Fruit fly (Drosophila melanogaster) Kc167 (cell line): ENCODE results near the gene PGRP-LF.

Experiments
- Myc ChIP-seq: fragments of >200 bp; optimal IDR thresholded peaks from 2 replicates; lab custom pipeline; 2017; ENCODE audit warnings: missing external identifiers
- Sin3A ChIP-seq: fragments of >200 bp; optimal IDR thresholded peaks from 2 replicates; lab custom pipeline; 2018; ENCODE audit warnings: missing external identifiers
- h ChIP-seq: fragments of >200 bp; optimal IDR thresholded peaks from 3 replicates; lab custom pipeline; 2018; ENCODE audit warnings: missing external identifiers
- insv ChIP-seq: fragments of >200 bp; optimal IDR thresholded peaks from 3 replicates; lab custom pipeline; 2018; ENCODE audit warnings: missing external identifiers
- psq ChIP-seq: fragments of >200 bp; optimal IDR thresholded peaks from 2 replicates; lab custom pipeline; 2017; ENCODE audit warnings: missing external identifiers
- ttk ChIP-seq: sonication (Bioruptor generic); optimal IDR thresholded peaks from 2 replicates; lab custom pipeline; 2017; ENCODE audit warnings: missing external identifiers

DNA sequence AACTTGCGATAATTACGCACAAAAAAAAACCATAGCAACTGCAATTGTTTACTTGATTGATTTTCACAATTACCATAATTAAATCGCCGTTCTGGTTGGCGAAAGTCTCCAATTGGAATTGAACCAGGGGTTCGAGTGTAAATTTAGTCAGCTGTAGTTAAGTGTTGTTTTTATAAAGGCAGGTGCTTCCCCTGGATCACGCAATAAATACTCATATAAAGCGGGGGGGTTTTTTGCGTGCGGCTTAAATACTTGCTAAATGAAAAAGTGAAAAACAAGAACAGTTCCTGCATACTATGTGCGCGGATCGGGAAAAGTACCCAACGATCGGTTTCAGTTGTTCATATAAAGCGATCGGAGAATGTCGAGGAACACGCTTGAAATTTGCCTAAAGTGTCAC is 5.4 kb upstream of the PGRP-LF start:
- TF ChIP-seq insv (lab: Kevin White, UChicago) (no peak), h (lab: Kevin White, UChicago) (no peak), psq (lab: Kevin White, UChicago) (no peak), Sin3A (lab: Kevin White, UChicago) (no peak), Myc (no peak), ttk (lab: Kevin White, UChicago) (no peak)
